Worm (Caenorhabditis elegans): ENCODE data around the gene catp-3.

Gene catp-3

DNA sequence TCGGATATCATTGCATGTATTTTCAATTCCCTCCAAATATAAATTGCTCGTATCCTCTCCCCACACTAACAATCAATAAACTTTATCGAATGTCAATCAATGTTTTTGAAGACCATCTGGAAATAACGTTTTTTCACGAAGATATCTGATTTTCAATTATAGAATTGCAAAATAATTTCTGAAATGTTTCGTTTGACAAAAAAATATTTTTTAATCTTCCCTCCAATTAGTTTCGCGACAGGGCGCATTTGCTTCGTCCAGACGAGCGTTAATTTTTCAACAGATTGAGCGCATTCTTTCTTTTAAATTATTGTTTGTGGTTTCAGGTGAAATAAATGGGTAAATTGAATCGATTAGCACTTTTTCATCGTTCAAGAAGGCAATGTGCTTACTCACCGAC, 44.7 kb upstream of the catp-3 start, which contains the start of gene vars-1:
vars-1 (plus strand) TSS at position 291 of the 400 bp plus-strand sequence.
- TF ChIP-seq Y95B8A.8 (GFP tag; IDR thresholded peaks at IDR 0.05) (0 out of 2 replicates have a peak, but pooled peaks have one; percentile 16), unc-130 (GFP tag; optimal IDR thresholded peaks at IDR 0.05) (no peak), nhr-27 (tag; optimal IDR thresholded peaks at IDR 0.05) (no peak), Y56A3A.18 (GFP tag; IDR thresholded peaks at IDR 0.05) (0 out of 2 replicates have a peak, but pooled peaks have one; percentile 26), Y53F4B.3 (GFP tag; IDR thresholded peaks at IDR 0.05) (no peak), snpc-1.1 (tag; optimal IDR thresholded peaks at IDR 0.05; ENCODE audit: insufficient read depth) (peak; percentile 43), F37B4.10 (GFP tag; IDR thresholded peaks at IDR 0.05) (no peak), F23B12.7 (tag; optimal IDR thresholded peaks at IDR 0.05; ENCODE audit: insufficient read depth) (peak; percentile 78), pbrm-1 (GFP tag; IDR thresholded peaks at IDR 0.05) (no peak), unc-62 (GFP tag; optimal IDR thresholded peaks at IDR 0.05) (no peak), chd-7 (tag; optimal IDR thresholded peaks at IDR 0.05) (no peak), egl-44 (GFP tag; IDR thresholded peaks at IDR 0.05) (no peak), ets-4 (GFP tag; optimal IDR thresholded peaks at IDR 0.05) (no peak), bed-1 (GFP tag; IDR thresholded peaks at IDR 0.05) (no peak), lin-40 (tag; optimal IDR thresholded peaks at IDR 0.05) (no peak), lin-26 (GFP tag; IDR thresholded peaks at IDR 0.05) (no peak), let-607 (tag; optimal IDR thresholded peaks at IDR 0.05) (no peak), nfya-2 (GFP tag; IDR thresholded peaks at IDR 0.05) (no peak), lir-1 (GFP tag; conservative IDR thresholded peaks at IDR 0.05) (no peak), ekl-4 (GFP tag; IDR thresholded peaks at IDR 0.05) (0 out of 2 replicates have a peak, but pooled peaks have one; percentile 47), lsl-1 (GFP tag; optimal IDR thresholded peaks at IDR 0.05) (peak; percentile 53), dpl-1 (GFP tag; optimal IDR thresholded peaks at IDR 0.05) (peak; percentile 42), F57A8.1 (GFP tag; optimal IDR thresholded peaks at IDR 0.05) (no peak), somi-1 (GFP tag; optimal IDR thresholded peaks at IDR 0.05) (no peak), tlf-1 (GFP tag; optimal IDR thresholded peaks at IDR 0.05) (peak; percentile 51), nhr-179 (tag; optimal IDR thresholded peaks at IDR 0.05) (no peak), madf-3 (GFP tag; IDR thresholded peaks at IDR 0.05) (0 out of 2 replicates have a peak, but pooled peaks have one; percentile 3), Y79H2A.3 (GFP tag; conservative IDR thresholded peaks at IDR 0.05) (no peak), ccch-3 (GFP tag; optimal IDR thresholded peaks at IDR 0.05) (no peak), nhr-120 (GFP tag; IDR thresholded peaks at IDR 0.05) (no peak), madf-6 (GFP tag; IDR thresholded peaks at IDR 0.05) (peak; percentile 58), snpc-3.4 (tag; optimal IDR thresholded peaks at IDR 0.05) (no peak), aptf-3 (GFP tag; IDR thresholded peaks at IDR 0.05) (no peak), snpc-4 (GFP tag; optimal IDR thresholded peaks at IDR 0.05) (no peak), snpc-4 (tag; optimal IDR thresholded peaks at IDR 0.05) (peak in 2 of 4 experiments; percentile 11 to 50), ztf-6 (GFP tag; IDR thresholded peaks at IDR 0.05) (no peak), ceh-100 (GFP tag; IDR thresholded peaks at IDR 0.05) (no peak), tbp1 (GFP tag; optimal IDR thresholded peaks at IDR 0.05) (peak; percentile 6), ceh-91 (GFP tag; IDR thresholded peaks at IDR 0.05) (no peak), lin-54 (GFP tag; optimal IDR thresholded peaks at IDR 0.05) (peak; percentile 88), F10E7.11 (tag; optimal IDR thresholded peaks at IDR 0.05) (no peak), F22D6.2 (tag; optimal IDR thresholded peaks at IDR 0.05) (no peak), hsf-1 (GFP tag; IDR thresholded peaks at IDR 0.05) (peak; percentile 82), sea-2 (GFP tag; IDR thresholded peaks at IDR 0.05) (no peak), lin-35 (GFP tag; optimal IDR thresholded peaks at IDR 0.05) (peak in 2 of 3 experiments; percentile 18 to 77), D2030.7 (GFP tag; IDR thresholded peaks at IDR 0.05) (0 out of 2 replicates have a peak, but pooled peaks have one; percentile 28), cebp-1 (GFP tag; IDR thresholded peaks at IDR 0.05) (no peak), cebp-1 (tag; optimal IDR thresholded peaks at IDR 0.05) (peak; percentile 42), efl-1 (GFP tag; optimal IDR thresholded peaks at IDR 0.05) (peak; percentile 69)
